Worm (Caenorhabditis elegans): Measurements from ENCODE around the gene dbn-1.

The dbn-1 gene

ce11 chrIII:13721066-13721465 is 40.8 kb downstream of the dbn-1 start (continued):
- TF ChIP-seq madf-3 (GFP tag; IDR thresholded peaks at IDR 0.05): no peak
- peak; percentile 25; the same call in 1 of the 2 replicates for TF ChIP-seq hmg-1.2 (GFP tag; IDR thresholded peaks at IDR 0.05)
- no peak for TF ChIP-seq mxl-1 (tag; optimal IDR thresholded peaks at IDR 0.05)
- TF ChIP-seq F10E7.11 (tag; optimal IDR thresholded peaks at IDR 0.05): no peak
- TF ChIP-seq zim-3 (tag; optimal IDR thresholded peaks at IDR 0.05): no peak
- TF ChIP-seq ceh-27 (GFP tag; optimal IDR thresholded peaks at IDR 0.05): no peak
- TF ChIP-seq ceh-58 (GFP tag; IDR thresholded peaks at IDR 0.05): no peak
- 0 out of 2 replicates have a peak, but pooled peaks have one; percentile 55 for TF ChIP-seq ztf-28 (GFP tag; IDR thresholded peaks at IDR 0.05)
- TF ChIP-seq F49E8.2 (tag; optimal IDR thresholded peaks at IDR 0.05; ENCODE audit: insufficient read depth): no peak
- TF ChIP-seq ztf-26 (tag; optimal IDR thresholded peaks at IDR 0.05): peak; percentile 33
- no peak for TF ChIP-seq pbrm-1 (GFP tag; IDR thresholded peaks at IDR 0.05)
- TF ChIP-seq B0035.1 (tag; optimal IDR thresholded peaks at IDR 0.05): no peak
- no peak for TF ChIP-seq nhr-80 (tag; optimal IDR thresholded peaks at IDR 0.05)
- peak; percentile 42; the same call in 1 of the 2 replicates for TF ChIP-seq B0336.3 (GFP tag; IDR thresholded peaks at IDR 0.05)
- TF ChIP-seq rpc-1 (optimal IDR thresholded peaks at IDR 0.05): no peak
- no peak for TF ChIP-seq rpc-1 (tag; optimal IDR thresholded peaks at IDR 0.05)
- no peak for TF ChIP-seq let-526 (GFP tag; IDR thresholded peaks at IDR 0.05)
- no peak for TF ChIP-seq him-1 (tag; optimal IDR thresholded peaks at IDR 0.05)

- TF ChIP-seq die-1 (tag; optimal IDR thresholded peaks at IDR 0.05) (no peak), nhr-120 (GFP tag; IDR thresholded peaks at IDR 0.05) (no peak), lin-54 (GFP tag; optimal IDR thresholded peaks at IDR 0.05) (no peak), dox-1 (GFP tag; IDR thresholded peaks at IDR 0.05) (0 out of 2 replicates have a peak, but pooled peaks have one; percentile 31), bed-2 (GFP tag; IDR thresholded peaks at IDR 0.05) (no peak), mxl-1 (tag; optimal IDR thresholded peaks at IDR 0.05) (no peak), ceh-100 (GFP tag; IDR thresholded peaks at IDR 0.05) (no peak), C06A6.2 (GFP tag; conservative IDR thresholded peaks at IDR 0.05) (no peak), attf-6 (GFP tag; IDR thresholded peaks at IDR 0.05) (no peak), nfyb-1 (GFP tag; IDR thresholded peaks at IDR 0.05) (no peak), T07F8.4 (tag; optimal IDR thresholded peaks at IDR 0.05) (no peak), ZK185.1 (tag; optimal IDR thresholded peaks at IDR 0.05; ENCODE audit: poor library complexity, severe bottlenecking) (peak; percentile 15), F52B5.7 (tag; optimal IDR thresholded peaks at IDR 0.05) (no peak), Y95B8A.8 (GFP tag; IDR thresholded peaks at IDR 0.05) (no peak), cebp-2 (GFP tag; IDR thresholded peaks at IDR 0.05) (0 out of 2 replicates have a peak, but pooled peaks have one; percentile 59), zfh-2 (GFP tag; conservative IDR thresholded peaks at IDR 0.05) (peak; percentile 76), C17E4.6 (GFP tag; IDR thresholded peaks at IDR 0.05) (no peak), ztf-3 (GFP tag; optimal IDR thresholded peaks at IDR 0.05) (peak; percentile 33), mcd-1 (GFP tag; IDR thresholded peaks at IDR 0.05) (no peak), aptf-3 (GFP tag; IDR thresholded peaks at IDR 0.05) (no peak), tbp1 (GFP tag; optimal IDR thresholded peaks at IDR 0.05) (no peak), him-1 (tag; optimal IDR thresholded peaks at IDR 0.05) (no peak), Y53F4B.3 (GFP tag; IDR thresholded peaks at IDR 0.05) (no peak), lag-1 (GFP tag; IDR thresholded peaks at IDR 0.05) (no peak), pha-4 (tag; optimal IDR thresholded peaks at IDR 0.05) (no peak), gei-17 (GFP tag; optimal IDR thresholded peaks at IDR 0.05) (peak; percentile 21), ztf-26 (tag; optimal IDR thresholded peaks at IDR 0.05) (no peak), F22D6.2 (tag; optimal IDR thresholded peaks at IDR 0.05) (no peak), ztf-28 (GFP tag; IDR thresholded peaks at IDR 0.05) (no peak), rcor-1 (GFP tag; IDR thresholded peaks at IDR 0.05) (no peak), hlh-26 (GFP tag; conservative IDR thresholded peaks at IDR 0.05) (no peak), lin-35 (GFP tag; optimal IDR thresholded peaks at IDR 0.05) (no peak), hlh-12 (tag; optimal IDR thresholded peaks at IDR 0.05) (no peak), K11D2.4 (GFP tag; IDR thresholded peaks at IDR 0.05) (no peak), akir-1 (GFP tag; optimal IDR thresholded peaks at IDR 0.05) (no peak)
Observed at ce11 chrIII:13720190-13720741, 41.6 kb downstream of the dbn-1 start.

All from whole organism, young adult.